Worm (Caenorhabditis elegans) whole organism, early embryonic: ENCODE measurements around the gene tcl-2.
A peak's percentile ranks its signal among the peaks of the same experiment; 100 is the strongest.

Experiments used
- B0310.2 ChIP-seq: sonication (generic microtip); optimal IDR thresholded peaks from 2 replicates; lab custom pipeline; 2016; ENCODE audit warnings: mild to moderate bottlenecking, missing genetic modification characterization, missing compliant biosample characterization
- ama-1 ChIP-seq: fragments of 150-350 bp; optimal IDR thresholded peaks from 2 replicates; lab custom pipeline; 2014
- ceh-13 ChIP-seq: fragments of 200-800 bp; sonication (Bioruptor generic); optimal IDR thresholded peaks from 2 replicates; lab custom pipeline; 2018; ENCODE audit warnings: mild to moderate bottlenecking, missing genetic modification characterization, missing compliant biosample characterization
- ets-7 ChIP-seq: sonication (generic microtip); optimal IDR thresholded peaks from 2 replicates; lab custom pipeline; 2016; ENCODE audit warnings: missing genotype, missing genetic modification characterization, missing compliant biosample characterization
- flt-1 ChIP-seq: fragments of 200-800 bp; sonication (Bioruptor generic); IDR thresholded peaks from 2 replicates; pipeline ENCODE4 v1.3.6; 2022; ENCODE audit warnings: missing genetic modification characterization, missing compliant biosample characterization
- hmbx-1 ChIP-seq: sonication (generic microtip); optimal IDR thresholded peaks from 2 replicates; lab custom pipeline; 2016; ENCODE audit warnings: mild to moderate bottlenecking, missing genetic modification characterization, missing compliant biosample characterization
- hmg-4 ChIP-seq: fragments of 200-800 bp; sonication (Bioruptor generic); optimal IDR thresholded peaks from 2 replicates; lab custom pipeline; 2018; ENCODE audit warnings: mild to moderate bottlenecking, missing genetic modification characterization, missing compliant biosample characterization
- hnd-1 ChIP-seq: sonication (generic microtip); optimal IDR thresholded peaks from 2 replicates; lab custom pipeline; 2016; ENCODE audit warnings: missing genetic modification characterization, missing compliant biosample characterization
- pes-1 ChIP-seq: fragments of 200-800 bp; sonication (Bioruptor generic); IDR thresholded peaks from 2 replicates; pipeline ENCODE4 v1.3.6; 2022; ENCODE audit warnings: missing genetic modification reagents, missing genetic modification characterization, missing compliant biosample characterization
- scrt-1 ChIP-seq: fragments of 200-800 bp; sonication (Bioruptor generic); IDR thresholded peaks from 2 replicates; pipeline ENCODE4 v1.3.6; 2022; ENCODE audit warnings: missing genetic modification characterization, missing compliant biosample characterization
- sea-1 ChIP-seq: fragments of 200-800 bp; sonication (Bioruptor generic); conservative IDR thresholded peaks from 2 replicates; pipeline ENCODE4 v1.3.6; 2022; ENCODE audit warnings: missing genetic modification characterization, missing compliant biosample characterization
- tbx-11 ChIP-seq: fragments of 200-800 bp; sonication (Bioruptor generic); IDR thresholded peaks from 2 replicates; pipeline ENCODE4 v1.3.6; 2022; ENCODE audit warnings: missing genetic modification characterization, missing compliant biosample characterization
- tbx-37 ChIP-seq: fragments of 200-800 bp; sonication (Bioruptor generic); conservative IDR thresholded peaks from 2 replicates; pipeline ENCODE4 v1.3.6; 2022; ENCODE audit warnings: missing genetic modification reagents, missing genetic modification characterization, missing compliant biosample characterization
- tra-4 ChIP-seq: sonication (generic microtip); optimal IDR thresholded peaks from 2 replicates; lab custom pipeline; 2017; ENCODE audit warnings: missing genetic modification characterization, missing compliant biosample characterization

ce11 chrIV:177487-177886 is 1.4 kb upstream of the tcl-2 start:
- TF ChIP-seq ama-1 (no peak), hmbx-1 (no peak), tbx-11 (no peak), ets-7 (tag; lab: Kevin White, UChicago) (no peak), scrt-1 (0 out of 2 replicates have a peak, but pooled peaks have one; percentile 20), B0310.2 (tag; lab: Kevin White, UChicago) (no peak), tra-4 (tag; lab: Kevin White, UChicago) (no peak), flt-1 (no peak), tbx-37 (no peak), hnd-1 (tag; lab: Kevin White, UChicago) (no peak), ceh-13 (GFP tag; lab: Kevin White, UChicago) (no peak), sea-1 (no peak), pes-1 (GFP tag; lab: Robert Waterston, UW) (0 out of 2 replicates have a peak, but pooled peaks have one; percentile 35), hmg-4 (GFP tag; lab: Kevin White, UChicago) (peak; percentile 6)
